Worm (Caenorhabditis elegans) whole organism, midembryonic: Measurements from ENCODE around the gene gipc-2.

ENCODE experiments used
- T22C8.4 ChIP-seq: fragments of 200-800 bp; sonication (Bioruptor generic); IDR thresholded peaks from 2 replicates; pipeline ENCODE4 v1.3.6; 2022; ENCODE audit warnings: missing genetic modification characterization, missing compliant biosample characterization
- cog-1 ChIP-seq: sonication (generic microtip); optimal IDR thresholded peaks from 2 replicates; lab custom pipeline; 2016; ENCODE audit warnings: missing genetic modification characterization, missing compliant biosample characterization
- flt-1 ChIP-seq: fragments of 200-800 bp; sonication (Bioruptor generic); IDR thresholded peaks from 2 replicates; pipeline ENCODE4 v1.3.6; 2022; ENCODE audit warnings: missing genetic modification characterization, missing compliant biosample characterization
- klf-2 ChIP-seq: fragments of 200-800 bp; sonication (Bioruptor generic); conservative IDR thresholded peaks from 2 replicates; pipeline ENCODE4 v1.3.6; 2022; ENCODE audit warnings: missing genetic modification reagents, missing genetic modification characterization, missing compliant biosample characterization
- med-1 ChIP-seq: sonication (generic microtip); optimal IDR thresholded peaks from 2 replicates; lab custom pipeline; 2017; ENCODE audit warnings: missing genetic modification characterization, mild to moderate bottlenecking, missing compliant biosample characterization, antibody characterized with exemption, missing genetic modification reagents; ENCODE audit not compliant: insufficient read depth
- ref-1 ChIP-seq: fragments of 200-800 bp; sonication (Bioruptor generic); conservative IDR thresholded peaks from 2 replicates; pipeline ENCODE4 v1.3.6; 2022; ENCODE audit warnings: missing genetic modification reagents, missing genetic modification characterization, missing compliant biosample characterization
- tab-1 ChIP-seq: fragments of 200-800 bp; sonication (Bioruptor generic); IDR thresholded peaks from 2 replicates; pipeline ENCODE4 v1.3.6; 2022; ENCODE audit warnings: missing genetic modification characterization, missing compliant biosample characterization
- ztf-23 ChIP-seq: fragments of 200-800 bp; sonication (Bioruptor generic); IDR thresholded peaks from 2 replicates; pipeline ENCODE4 v1.3.6; 2022; ENCODE audit warnings: missing genetic modification reagents, missing genetic modification characterization, missing compliant biosample characterization
- ztf-29 ChIP-seq: fragments of 200-800 bp; sonication (Bioruptor generic); IDR thresholded peaks from 2 replicates; pipeline ENCODE4 v1.3.6; 2022; ENCODE audit warnings: missing genetic modification reagents, missing genetic modification characterization, missing compliant biosample characterization

DNA sequence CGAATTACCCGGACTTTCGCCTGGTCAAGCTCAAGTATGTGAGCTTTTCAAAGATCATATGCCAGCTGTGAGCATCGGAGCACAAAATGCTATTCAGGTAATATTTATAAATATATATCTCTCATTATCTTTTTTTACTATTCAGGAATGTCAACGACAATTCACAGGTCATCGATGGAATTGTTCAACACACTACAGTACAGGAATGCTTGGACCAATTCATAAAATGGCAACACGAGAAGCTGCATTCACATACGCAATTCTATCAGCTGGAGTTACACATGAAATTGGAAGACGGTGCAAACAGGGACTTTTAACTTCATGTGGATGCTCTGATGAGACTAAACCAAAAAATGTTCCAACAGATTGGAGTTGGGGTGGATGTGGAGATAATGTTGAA, 40.8 kb upstream of the gipc-2 start:
- no peak for TF ChIP-seq ztf-29
- TF ChIP-seq flt-1 (GFP tag; lab: Robert Waterston, UW) = no peak
- no peak for TF ChIP-seq klf-2
- TF ChIP-seq ztf-23 = no peak
- no peak for TF ChIP-seq T22C8.4 (GFP tag; lab: Robert Waterston, UW)
- no peak for TF ChIP-seq ref-1 (GFP tag; lab: Robert Waterston, UW)
- no peak for TF ChIP-seq tab-1 (GFP tag; lab: Robert Waterston, UW)
- TF ChIP-seq cog-1 = no peak
- no peak for TF ChIP-seq med-1 (GFP tag; lab: Kevin White, UChicago)
